Fruit fly (Drosophila melanogaster) whole organism, prepupa: ENCODE measurements around the gene CG13064.

Source experiments
- CG6163 ChIP-seq: fragments of 200-800 bp; sonication (Bioruptor generic); IDR thresholded peaks from 3 replicates; pipeline ENCODE4 v1.3.6; 2022; ENCODE audit warnings: missing biosample characterization, missing genetic modification characterization
- CG6276 ChIP-seq: fragments of 200-800 bp; sonication (Bioruptor generic); optimal IDR thresholded peaks from 2 replicates; lab custom pipeline; 2017; ENCODE audit warnings: missing biosample characterization, mild to moderate bottlenecking, missing genetic modification characterization
- Eip75B ChIP-seq: fragments of 200-800 bp; sonication (Bioruptor generic); optimal IDR thresholded peaks from 3 replicates; lab custom pipeline; 2016; ENCODE audit warnings: missing biosample characterization, missing genetic modification characterization
- Met ChIP-seq: fragments of 200-800 bp; sonication (Bioruptor generic); optimal IDR thresholded peaks from 3 replicates; lab custom pipeline; 2016; ENCODE audit warnings: missing biosample characterization, missing genetic modification characterization
- cyc ChIP-seq: fragments of 200-800 bp; sonication (Bioruptor generic); optimal IDR thresholded peaks from 3 replicates; lab custom pipeline; 2016; ENCODE audit warnings: missing biosample characterization, missing genetic modification characterization
- dsx ChIP-seq: fragments of 200-800 bp; optimal IDR thresholded peaks from 3 replicates; lab custom pipeline; 2019; ENCODE audit warnings: missing biosample characterization, mild to moderate bottlenecking, missing genetic modification characterization, moderate library complexity; ENCODE audit not compliant: poor library complexity, severe bottlenecking
- vri ChIP-seq: fragments of 200-800 bp; sonication (Bioruptor generic); optimal IDR thresholded peaks from 3 replicates; lab custom pipeline; 2016; ENCODE audit warnings: missing biosample characterization, mild to moderate bottlenecking, missing genetic modification characterization

- no peak for TF ChIP-seq dsx (GFP tag; lab: Kevin White, UChicago)
- TF ChIP-seq CG6276, result no peak
- TF ChIP-seq Met (GFP tag; lab: Kevin White, UChicago), result no peak
- TF ChIP-seq CG6163 (GFP tag; lab: Robert Waterston, UW), result no peak
- no peak for TF ChIP-seq Eip75B (GFP tag; lab: Kevin White, UChicago)
- no peak for TF ChIP-seq cyc (GFP tag; lab: Kevin White, UChicago)
- no peak for TF ChIP-seq vri (GFP tag; lab: Kevin White, UChicago)
These were observed 39.2 kb downstream of the CG13064 start, which contains the start of the genes CG13041 and CG13060 for dm6 chr3L:16319399-16319906.
